Worm (Caenorhabditis elegans): Measurements from ENCODE around the gene F52E4.5.
A peak's percentile ranks its signal among the peaks of the same experiment; 100 is the strongest.

The F52E4.5 gene

ce11 chrX:3116033-3116876 lies 29.1 kb upstream of the F52E4.5 start, which contains the start of gene mai-1 (continued):
- TF ChIP-seq fkh-8 (tag; optimal IDR thresholded peaks at IDR 0.05) (peak; percentile 35), C34B4.2 (tag; optimal IDR thresholded peaks at IDR 0.05) (no peak), elt-3 (tag; optimal IDR thresholded peaks at IDR 0.05) (no peak), efl-1 (optimal IDR thresholded peaks at IDR 0.05) (no peak), efl-1 (GFP tag; optimal IDR thresholded peaks at IDR 0.05 in 1 of 2) (no peak), nhr-77 (tag; optimal IDR thresholded peaks at IDR 0.05) (no peak), nhr-76 (tag; optimal IDR thresholded peaks at IDR 0.05) (no peak), nhr-28 (tag; optimal IDR thresholded peaks at IDR 0.05) (no peak), rnt-1 (tag; optimal IDR thresholded peaks at IDR 0.05) (peak; percentile 60), lin-35 (GFP tag; optimal IDR thresholded peaks at IDR 0.05) (peak; percentile 22 to 32), nhr-19 (GFP tag; conservative IDR thresholded peaks at IDR 0.05) (peak; percentile 65), ceh-8 (GFP tag; optimal IDR thresholded peaks at IDR 0.05) (no peak), fkh-4 (tag; optimal IDR thresholded peaks at IDR 0.05; ENCODE audit: borderline replicate concordance) (no peak), mdl-1 (tag; optimal IDR thresholded peaks at IDR 0.05) (peak in 1 of 2 experiments; percentile 24), ceh-82 (tag; optimal IDR thresholded peaks at IDR 0.05) (peak; percentile 20 to 73 (median 23)), nhr-47 (tag; optimal IDR thresholded peaks at IDR 0.05) (peak; percentile 57), ets-5 (GFP tag; IDR thresholded peaks at IDR 0.05) (no peak), ama-1 (optimal IDR thresholded peaks at IDR 0.05) (no peak), dpl-1 (GFP tag; optimal IDR thresholded peaks at IDR 0.05) (no peak), irx-1 (tag; optimal IDR thresholded peaks at IDR 0.05) (no peak), pag-3 (tag; optimal IDR thresholded peaks at IDR 0.05; ENCODE audit: borderline replicate concordance, insufficient read depth) (peak; percentile 94), unc-86 (tag; optimal IDR thresholded peaks at IDR 0.05) (peak; percentile 38), aly-2 (tag; optimal IDR thresholded peaks at IDR 0.05) (no peak), ces-1 (GFP tag; optimal IDR thresholded peaks at IDR 0.05) (no peak), ceh-90 (tag; optimal IDR thresholded peaks at IDR 0.05) (no peak), pax-3 (tag; optimal IDR thresholded peaks at IDR 0.05) (no peak), dsc-1 (tag; optimal IDR thresholded peaks at IDR 0.05) (no peak), mep-1 (tag; optimal IDR thresholded peaks at IDR 0.05) (peak; percentile 30), swsn-7 (tag; optimal IDR thresholded peaks at IDR 0.05) (peak; percentile 65), skn-1 (tag; optimal IDR thresholded peaks at IDR 0.05) (no peak), tbx-2 (tag; optimal IDR thresholded peaks at IDR 0.05) (peak; percentile 54), lsy-2 (tag; optimal IDR thresholded peaks at IDR 0.05) (peak in 1 of 2 experiments; percentile 12), snpc-4 (tag; optimal IDR thresholded peaks at IDR 0.05) (no peak), nhr-85 (tag) (peak; percentile 31)

ce11 chrX:3115134-3116032 lies 28.2 kb upstream of the F52E4.5 start:
- TF ChIP-seq nhr-19 (GFP tag; conservative IDR thresholded peaks at IDR 0.05) (peak; percentile 62), ztf-11 (tag; optimal IDR thresholded peaks at IDR 0.05) (no peak), nhr-77 (tag; optimal IDR thresholded peaks at IDR 0.05) (peak; percentile 50), ceh-63 (GFP tag; optimal IDR thresholded peaks at IDR 0.05) (peak; percentile 48), dsc-1 (tag; optimal IDR thresholded peaks at IDR 0.05) (peak; percentile 28), nhr-71 (tag; optimal IDR thresholded peaks at IDR 0.05) (peak; percentile 79), unc-98 (GFP tag; IDR thresholded peaks at IDR 0.05) (no peak), nhr-84 (tag; optimal IDR thresholded peaks at IDR 0.05) (no peak), tlp-1 (tag; optimal IDR thresholded peaks at IDR 0.05) (no peak), nhr-47 (tag; optimal IDR thresholded peaks at IDR 0.05) (peak; percentile 47), aly-2 (tag; optimal IDR thresholded peaks at IDR 0.05) (peak; percentile 46), nhr-20 (tag; optimal IDR thresholded peaks at IDR 0.05) (peak; percentile 72), lsy-2 (tag; optimal IDR thresholded peaks at IDR 0.05) (peak in 1 of 2 experiments; percentile 27), lin-14 (GFP tag; optimal IDR thresholded peaks at IDR 0.05) (peak; percentile 59), elt-2 (tag; optimal IDR thresholded peaks at IDR 0.05) (peak; percentile 42), sup-37 (GFP tag; optimal IDR thresholded peaks at IDR 0.05) (no peak), lin-35 (GFP tag; optimal IDR thresholded peaks at IDR 0.05) (peak in 1 of 2 experiments; percentile 58), mab-9 (GFP tag; IDR thresholded peaks at IDR 0.05) (no peak), ets-5 (GFP tag; IDR thresholded peaks at IDR 0.05) (no peak), jun-1 (tag; optimal IDR thresholded peaks at IDR 0.05) (no peak), isw-1 (GFP tag; IDR thresholded peaks at IDR 0.05) (no peak), fos-1 (tag; optimal IDR thresholded peaks at IDR 0.05) (peak; percentile 3), mdl-1 (tag; optimal IDR thresholded peaks at IDR 0.05) (peak in 1 of 2 experiments; percentile 55)

Measured in whole organism, L1 larva.